Fruit fly (Drosophila melanogaster): ENCODE measurements around the gene CG32591.

DNA sequence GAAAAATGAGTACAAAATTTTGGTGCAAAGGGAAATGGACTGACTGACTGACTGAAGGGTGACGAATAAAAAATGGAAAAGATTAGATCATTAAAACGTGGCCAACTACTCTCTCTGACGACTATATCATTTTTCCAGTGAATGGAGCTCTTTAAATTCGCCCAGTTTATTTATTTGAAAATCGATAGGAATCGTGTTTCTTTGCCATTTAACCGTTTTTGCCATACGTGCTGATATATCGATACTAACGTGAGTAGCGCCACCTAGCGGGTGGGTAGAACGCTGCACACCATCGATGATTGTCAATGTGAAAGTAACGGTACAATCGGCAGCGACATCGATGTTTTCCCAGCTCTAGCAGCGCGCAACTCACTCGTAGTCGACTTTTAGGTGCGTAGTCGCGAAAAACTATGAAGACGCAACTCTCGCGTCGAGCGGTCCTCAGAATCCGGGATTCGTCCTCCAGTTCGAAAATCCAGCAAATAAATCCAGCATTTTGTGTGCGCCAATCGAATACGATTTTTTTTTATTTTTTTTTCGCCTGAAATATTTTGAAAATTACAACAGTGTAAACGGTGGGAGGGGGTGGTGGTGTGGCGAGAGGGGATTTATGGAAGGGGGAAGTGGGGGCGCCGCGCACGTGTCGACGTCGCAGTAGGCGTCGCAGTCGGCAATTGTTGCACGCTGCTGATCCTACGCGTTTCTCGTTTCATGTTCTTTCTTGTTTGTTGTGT, 26.5 kb upstream of the CG32591 start, which contains the start of the genes CG9030 and eag:
- TF ChIP-seq Dll (optimal IDR thresholded peaks at IDR 0.05) (no peak), psq (optimal IDR thresholded peaks at IDR 0.05) (no peak)
